Fruit fly (Drosophila melanogaster): ENCODE data around the gene CG15734.

DNA sequence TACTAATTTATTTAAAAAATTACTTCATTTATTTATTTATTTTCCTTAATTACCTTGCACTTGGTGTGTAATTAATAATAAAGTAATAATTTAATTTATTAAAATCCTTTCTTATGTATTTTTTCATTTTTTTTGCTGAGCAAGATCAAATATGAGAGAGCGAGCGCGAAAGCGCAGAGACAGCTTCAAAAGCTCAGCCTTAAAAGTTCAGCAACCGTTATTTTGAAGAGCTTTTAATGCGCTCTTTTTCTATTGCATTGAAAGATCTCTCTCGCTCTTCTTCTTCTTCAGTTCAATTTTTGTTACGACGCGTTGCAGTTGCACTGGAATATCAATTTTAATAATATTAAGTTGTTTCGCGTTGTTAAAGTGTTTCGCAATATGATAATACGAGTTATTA, 43.4 kb downstream of the CG15734 start, which contains the start of gene Ten-a:
- TF ChIP-seq psq (optimal IDR thresholded peaks at IDR 0.05), result no peak
- no peak for TF ChIP-seq ttk (optimal IDR thresholded peaks at IDR 0.05)
- no peak for TF ChIP-seq Sin3A (optimal IDR thresholded peaks at IDR 0.05)
- TF ChIP-seq h (optimal IDR thresholded peaks at IDR 0.05), result no peak
- no peak for TF ChIP-seq insv (optimal IDR thresholded peaks at IDR 0.05)
- TF ChIP-seq Myc (optimal IDR thresholded peaks at IDR 0.05), result no peak
